Worm (Caenorhabditis elegans) whole organism, L1 larva: ENCODE measurements around the gene F23A7.5.

Experiments used
- C04F5.9 ChIP-seq: sonication (generic microtip); optimal IDR thresholded peaks from 2 replicates; lab custom pipeline; 2016; ENCODE audit warnings: missing genetic modification characterization, missing compliant biosample characterization
- C16A3.4 ChIP-seq: fragments of 150-350 bp; optimal IDR thresholded peaks from 2 replicates; lab custom pipeline; 2014; ENCODE audit warnings: missing biosample characterization, missing genetic modification characterization
- aly-2 ChIP-seq: fragments of 150-350 bp; optimal IDR thresholded peaks from 2 replicates; lab custom pipeline; 2014; ENCODE audit warnings: missing biosample characterization, missing genetic modification characterization
- ama-1 ChIP-seq: fragments of 150-350 bp; optimal IDR thresholded peaks from 2 replicates; lab custom pipeline; 2014
- blmp-1 ChIP-seq: fragments of 150-350 bp; optimal IDR thresholded peaks from 2 replicates; lab custom pipeline; 2014; ENCODE audit warnings: missing biosample characterization, missing genetic modification characterization
- ceh-63 ChIP-seq: fragments of 200-800 bp; sonication (Bioruptor generic); optimal IDR thresholded peaks from 2 replicates; lab custom pipeline; 2018; ENCODE audit warnings: mild to moderate bottlenecking, missing genetic modification characterization, missing compliant biosample characterization
- ceh-8 ChIP-seq: fragments of 200-800 bp; sonication (Bioruptor generic); optimal IDR thresholded peaks from 2 replicates; lab custom pipeline; 2018; ENCODE audit warnings: mild to moderate bottlenecking, missing genetic modification characterization, moderate library complexity, missing compliant biosample characterization
- ceh-82 ChIP-seq, 3 experiments: fragments of 150-350 bp in 1 of 3; sonication (generic microtip) in 2 of 3; optimal IDR thresholded peaks; 2 replicates each; lab custom pipeline; 2014 to 2017; ENCODE audit warnings: missing biosample characterization in 3 of 3, missing genetic modification characterization in 3 of 3
- ceh-88 ChIP-seq: fragments of 200-800 bp; sonication (Bioruptor generic); IDR thresholded peaks from 2 replicates; pipeline ENCODE4 v1.3.6; 2022; ENCODE audit warnings: missing genetic modification characterization, missing compliant biosample characterization
- ces-1 ChIP-seq: fragments of 150-350 bp; optimal IDR thresholded peaks from 2 replicates; lab custom pipeline; 2014; ENCODE audit warnings: missing biosample characterization, missing genetic modification reagents, missing genetic modification characterization
- dpl-1 ChIP-seq, 3 experiments: fragments of 150-350 bp in 2 of 3; sonication (generic microtip) in 1 of 3; optimal IDR thresholded peaks; 2 replicates each; lab custom pipeline; 2014 to 2017; ENCODE audit warnings: missing biosample characterization in 3 of 3, missing genetic modification characterization in 3 of 3, missing genetic modification reagents in 3 of 3
- dsc-1 ChIP-seq: sonication (generic microtip); optimal IDR thresholded peaks from 2 replicates; lab custom pipeline; 2016; ENCODE audit warnings: mild to moderate bottlenecking, missing genetic modification characterization, missing compliant biosample characterization
- efl-1 ChIP-seq, 4 experiments: fragments of 150-350 bp; optimal IDR thresholded peaks in 3 of 4; peaks in 1 of 4; 1 replicate in 1 of 4; 2 replicates in 3 of 4; lab custom pipeline; 2014; ENCODE audit warnings: missing biosample characterization in 2 of 4, missing genetic modification characterization in 2 of 4, missing genetic modification reagents in 2 of 4
- egl-13 ChIP-seq: sonication (generic microtip); optimal IDR thresholded peaks from 2 replicates; lab custom pipeline; 2016; ENCODE audit warnings: missing genotype, missing genetic modification reagents, missing genetic modification characterization, missing compliant biosample characterization
- egl-27 ChIP-seq, 2 experiments: fragments of 150-350 bp in 1 of 2; sonication (generic microtip); optimal IDR thresholded peaks; 3 replicates each; lab custom pipeline; 2017 to 2018; ENCODE audit warnings: missing biosample characterization in 2 of 2, missing genetic modification characterization in 2 of 2, missing genetic modification reagents in 2 of 2
- elt-2 ChIP-seq: sonication (generic microtip); optimal IDR thresholded peaks from 2 replicates; lab custom pipeline; 2016; ENCODE audit warnings: missing genetic modification characterization, mild to moderate bottlenecking, inconsistent platforms, missing compliant biosample characterization, missing genetic modification reagents
- fkh-4 ChIP-seq: sonication (generic microtip); optimal IDR thresholded peaks from 2 replicates; lab custom pipeline; 2016; ENCODE audit warnings: missing compliant biosample characterization, missing genetic modification characterization, borderline replicate concordance
- grh-1 ChIP-seq: fragments of 200-800 bp; sonication (Bioruptor generic); IDR thresholded peaks from 2 replicates; pipeline ENCODE4 v1.3.6; 2022; ENCODE audit warnings: missing genetic modification reagents, missing genetic modification characterization, missing compliant biosample characterization
- hlh-17 ChIP-seq: fragments of 200-800 bp; sonication (Bioruptor generic); optimal IDR thresholded peaks from 2 replicates; lab custom pipeline; 2018; ENCODE audit warnings: missing genetic modification characterization, mild to moderate bottlenecking, missing compliant biosample characterization, moderate library complexity, borderline replicate concordance
- hpl-2 ChIP-seq: fragments of 150-350 bp; optimal IDR thresholded peaks from 2 replicates; lab custom pipeline; 2014; ENCODE audit warnings: missing biosample characterization, missing genetic modification reagents, missing genetic modification characterization
- irx-1 ChIP-seq: sonication (generic microtip); optimal IDR thresholded peaks from 2 replicates; lab custom pipeline; 2016; ENCODE audit warnings: missing genetic modification characterization, missing compliant biosample characterization
- isw-1 ChIP-seq: fragments of 200-800 bp; sonication (Bioruptor generic); IDR thresholded peaks from 2 replicates; pipeline ENCODE4 v1.3.6; 2022; ENCODE audit warnings: missing genetic modification characterization, missing compliant biosample characterization
- jun-1 ChIP-seq: fragments of 150-350 bp; optimal IDR thresholded peaks from 2 replicates; lab custom pipeline; 2014; ENCODE audit warnings: missing biosample characterization, missing genetic modification reagents, missing genetic modification characterization
- lin-15B ChIP-seq: fragments of 150-350 bp; sonication (generic microtip); optimal IDR thresholded peaks from 3 replicates; lab custom pipeline; 2014; ENCODE audit warnings: missing biosample characterization, missing genetic modification characterization
- lir-3 ChIP-seq: sonication (generic microtip); optimal IDR thresholded peaks from 2 replicates; lab custom pipeline; 2016; ENCODE audit warnings: mild to moderate bottlenecking, missing genetic modification characterization, moderate library complexity, missing compliant biosample characterization; ENCODE audit not compliant: poor library complexity
- lsy-2 ChIP-seq, 2 experiments: fragments of 150-350 bp; optimal IDR thresholded peaks; 2 replicates each; lab custom pipeline; 2014; ENCODE audit warnings: missing biosample characterization in 2 of 2, missing genetic modification characterization in 2 of 2
- mdl-1 ChIP-seq, 2 experiments: fragments of 150-350 bp; optimal IDR thresholded peaks; 2 replicates each; lab custom pipeline; 2014 to 2017; ENCODE audit warnings: missing biosample characterization in 2 of 2, missing genetic modification characterization in 2 of 2, inconsistent platforms in 1 of 2
- mef-2 ChIP-seq: fragments of 150-350 bp; optimal IDR thresholded peaks from 2 replicates; lab custom pipeline; 2014; ENCODE audit warnings: missing biosample characterization, missing genetic modification characterization
- nhr-12 ChIP-seq: sonication (generic microtip); optimal IDR thresholded peaks from 2 replicates; lab custom pipeline; 2017; ENCODE audit warnings: missing biosample characterization, missing genetic modification characterization
- nhr-237 ChIP-seq: fragments of 150-350 bp; optimal IDR thresholded peaks from 2 replicates; lab custom pipeline; 2014; ENCODE audit warnings: missing biosample characterization, missing genetic modification characterization
- nhr-28 ChIP-seq: fragments of 150-350 bp; optimal IDR thresholded peaks from 2 replicates; lab custom pipeline; 2014; ENCODE audit warnings: missing biosample characterization, missing genetic modification characterization
- nhr-47 ChIP-seq: sonication (generic microtip); optimal IDR thresholded peaks from 2 replicates; lab custom pipeline; 2016; ENCODE audit warnings: mild to moderate bottlenecking, missing genetic modification characterization, moderate library complexity, missing compliant biosample characterization
- nhr-71 ChIP-seq: sonication (generic microtip); optimal IDR thresholded peaks from 2 replicates; lab custom pipeline; 2016; ENCODE audit warnings: mild to moderate bottlenecking, missing genetic modification characterization, moderate library complexity, missing compliant biosample characterization
- nhr-84 ChIP-seq: sonication (generic microtip); optimal IDR thresholded peaks from 2 replicates; lab custom pipeline; 2017; ENCODE audit warnings: missing biosample characterization, missing genetic modification characterization
- nhr-90 ChIP-seq: sonication (generic microtip); optimal IDR thresholded peaks from 2 replicates; lab custom pipeline; 2016; ENCODE audit warnings: mild to moderate bottlenecking, missing genetic modification characterization, missing compliant biosample characterization; ENCODE audit not compliant: poor library complexity
- pag-3 ChIP-seq: sonication (generic microtip); optimal IDR thresholded peaks from 2 replicates; lab custom pipeline; 2017; ENCODE audit warnings: missing genetic modification characterization, mild to moderate bottlenecking, missing compliant biosample characterization, antibody characterized with exemption, borderline replicate concordance; ENCODE audit not compliant: insufficient read depth
- rnt-1 ChIP-seq: sonication (generic microtip); optimal IDR thresholded peaks from 2 replicates; lab custom pipeline; 2016; ENCODE audit warnings: mild to moderate bottlenecking, missing genetic modification characterization, moderate library complexity, missing compliant biosample characterization
- sox-4 ChIP-seq: sonication (generic microtip); optimal IDR thresholded peaks from 2 replicates; lab custom pipeline; 2016; ENCODE audit warnings: missing genetic modification characterization, missing compliant biosample characterization
- sptf-1 ChIP-seq: fragments of 150-350 bp; optimal IDR thresholded peaks from 2 replicates; lab custom pipeline; 2014; ENCODE audit warnings: missing biosample characterization, missing genetic modification characterization
- sup-37 ChIP-seq: fragments of 200-800 bp; sonication (Bioruptor generic); optimal IDR thresholded peaks from 2 replicates; lab custom pipeline; 2018; ENCODE audit warnings: mild to moderate bottlenecking, missing genetic modification characterization, missing compliant biosample characterization
- unc-86 ChIP-seq: sonication (generic microtip); optimal IDR thresholded peaks from 2 replicates; lab custom pipeline; 2016; ENCODE audit warnings: missing genetic modification characterization, missing compliant biosample characterization
- ztf-4 ChIP-seq: fragments of 150-350 bp; optimal IDR thresholded peaks from 2 replicates; lab custom pipeline; 2014; ENCODE audit warnings: missing biosample characterization, missing genetic modification characterization

The F23A7.5 gene

DNA sequence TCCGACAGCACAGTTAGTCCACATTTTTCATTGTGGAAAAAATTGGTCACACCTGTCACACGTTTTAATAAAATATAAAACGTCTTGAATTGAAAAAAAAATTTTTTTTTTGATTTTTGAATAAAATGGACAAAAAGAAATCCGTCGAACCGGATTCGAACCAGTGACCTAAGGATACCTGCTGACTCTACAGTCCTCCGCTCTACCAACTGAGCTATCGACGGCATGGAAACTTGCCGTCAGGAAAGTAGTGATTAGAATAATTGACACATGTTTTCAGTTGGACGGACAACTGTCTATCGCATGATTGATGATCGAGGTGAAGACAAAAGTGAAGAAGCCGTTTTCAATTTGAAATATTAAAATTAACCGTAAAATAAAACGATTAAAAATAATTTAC lies 20.6 kb upstream of the F23A7.5 start:
- TF ChIP-seq ceh-88 (GFP tag; lab: Robert Waterston, UW) (no peak), sup-37 (no peak), irx-1 (tag; lab: Kevin White, UChicago) (no peak), nhr-84 (no peak), egl-27 (tag; optimal IDR thresholded peaks at IDR 0.05; lab: Kevin White, UChicago) (no peak), aly-2 (tag; lab: Kevin White, UChicago) (no peak), ama-1 (lab: Kevin White, UChicago) (no peak), dsc-1 (tag; lab: Kevin White, UChicago) (no peak), unc-86 (tag; lab: Kevin White, UChicago) (no peak), hpl-2 (no peak), pag-3 (tag; lab: Kevin White, UChicago) (no peak), ztf-4 (no peak), elt-2 (tag; lab: Kevin White, UChicago) (no peak), sptf-1 (tag; lab: Kevin White, UChicago) (no peak)

DNA sequence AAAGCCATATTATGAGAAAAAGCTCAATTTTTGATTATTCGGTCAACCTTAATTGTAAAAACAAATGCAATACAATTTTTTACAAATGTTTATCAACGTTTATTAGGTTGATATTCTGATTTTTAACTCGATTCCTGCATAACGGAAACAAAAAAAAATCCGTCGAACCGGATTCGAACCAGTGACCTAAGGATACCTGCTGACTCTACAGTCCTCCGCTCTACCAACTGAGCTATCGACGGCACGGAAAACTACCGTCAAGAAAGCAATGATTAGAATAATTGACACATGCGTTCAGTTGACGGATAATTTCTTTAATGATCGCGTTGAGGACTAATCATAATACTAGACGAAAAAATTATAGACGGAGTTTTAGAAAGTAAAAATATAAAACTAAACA lies 20.1 kb upstream of the F23A7.5 start:
- TF ChIP-seq sox-4 (no peak), isw-1 (GFP tag; lab: Robert Waterston, UW) (no peak), fkh-4 (tag; lab: Kevin White, UChicago) (no peak), grh-1 (GFP tag; lab: Robert Waterston, UW) (no peak), nhr-90 (no peak), nhr-12 (tag; lab: Kevin White, UChicago) (no peak), blmp-1 (tag; lab: Kevin White, UChicago) (no peak), ces-1 (GFP tag; lab: Kevin White, UChicago) (no peak), lir-3 (tag; lab: Kevin White, UChicago) (no peak), jun-1 (tag; lab: Kevin White, UChicago) (no peak), ceh-63 (no peak), rnt-1 (tag; lab: Kevin White, UChicago) (no peak), nhr-28 (tag; lab: Kevin White, UChicago) (no peak), ceh-82 (tag; optimal IDR thresholded peaks at IDR 0.05; lab: Kevin White, UChicago) (no peak), lin-15B (tag; lab: Kevin White, UChicago) (no peak), nhr-237 (tag; lab: Kevin White, UChicago) (no peak), efl-1 (optimal IDR thresholded peaks at IDR 0.05; lab: Kevin White, UChicago) (no peak), efl-1 (GFP tag; optimal IDR thresholded peaks at IDR 0.05 in 1 of 2; lab: Kevin White, UChicago) (no peak), hlh-17 (no peak), C16A3.4 (tag; lab: Kevin White, UChicago) (no peak), nhr-47 (tag; lab: Kevin White, UChicago) (no peak)

DNA sequence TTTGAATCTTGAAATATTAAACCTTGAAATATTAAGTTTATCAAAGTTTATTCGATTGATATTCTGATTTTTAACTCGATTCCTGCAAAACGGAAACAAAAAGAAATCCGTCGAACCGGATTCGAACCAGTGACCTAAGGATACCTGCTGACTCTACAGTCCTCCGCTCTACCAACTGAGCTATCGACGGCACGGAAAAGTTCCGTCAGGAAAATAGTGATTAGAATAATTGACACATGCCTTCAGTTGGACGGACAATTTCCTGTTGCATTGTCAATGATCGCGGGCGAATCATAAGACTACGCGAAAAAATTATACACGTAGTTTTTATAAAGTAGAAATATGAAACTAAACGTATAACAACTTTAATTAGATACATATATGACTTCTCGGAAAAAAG lies 19.6 kb upstream of the F23A7.5 start:
- TF ChIP-seq egl-13 (no peak), sup-37 (no peak), nhr-71 (no peak), lsy-2 (tag; optimal IDR thresholded peaks at IDR 0.05; lab: Kevin White, UChicago) (no peak), ztf-4 (no peak), pag-3 (tag; lab: Kevin White, UChicago) (no peak), ceh-8 (no peak), hpl-2 (no peak), nhr-237 (tag; lab: Kevin White, UChicago) (no peak), ces-1 (GFP tag; lab: Kevin White, UChicago) (no peak), nhr-90 (no peak), dpl-1 (GFP tag; optimal IDR thresholded peaks at IDR 0.05; lab: Kevin White, UChicago) (no peak), ceh-88 (GFP tag; lab: Robert Waterston, UW) (no peak), mef-2 (tag; lab: Kevin White, UChicago) (no peak), mdl-1 (tag; optimal IDR thresholded peaks at IDR 0.05; lab: Kevin White, UChicago) (no peak), C04F5.9 (tag; lab: Kevin White, UChicago) (no peak), ceh-63 (no peak)
